Worm (Caenorhabditis elegans) whole organism, L4 larva: Measurements from ENCODE around the gene C50F4.9.

Source experiments
- D1046.2 ChIP-seq: fragments of 200-800 bp; sonication (Bioruptor generic); IDR thresholded peaks from 2 replicates; pipeline ENCODE4 v1.3.6; 2022; ENCODE audit warnings: missing genetic modification characterization, missing compliant biosample characterization
- Y5F2A.4 ChIP-seq: fragments of 200-800 bp; sonication (Bioruptor generic); optimal IDR thresholded peaks from 2 replicates; lab custom pipeline; 2018; ENCODE audit warnings: mild to moderate bottlenecking, missing genetic modification characterization, missing compliant biosample characterization
- Y75B8A.6 ChIP-seq: fragments of 200-800 bp; sonication (Bioruptor generic); IDR thresholded peaks from 2 replicates; pipeline ENCODE4 v1.3.6; 2022; ENCODE audit warnings: missing genetic modification reagents, missing genetic modification characterization, missing compliant biosample characterization
- aha-1 ChIP-seq: fragments of 150-350 bp; peaks from one replicate; lab custom pipeline; 2014; ENCODE audit warnings: missing biosample characterization, missing genetic modification characterization
- ceh-62 ChIP-seq: sonication (generic microtip); optimal IDR thresholded peaks from 2 replicates; lab custom pipeline; 2017; ENCODE audit warnings: missing biosample characterization, missing genetic modification characterization
- daf-16 ChIP-seq, 3 experiments: sonication (generic microtip); optimal IDR thresholded peaks; 2 replicates each; lab custom pipeline; 2016 to 2017; ENCODE audit warnings: missing genetic modification characterization in 3 of 3, missing genetic modification reagents in 3 of 3, mild to moderate bottlenecking in 2 of 3, missing compliant biosample characterization in 2 of 3, missing biosample characterization in 1 of 3, moderate library complexity in 1 of 3
- dmd-6 ChIP-seq: fragments of 200-800 bp; sonication (Bioruptor generic); IDR thresholded peaks from 2 replicates; pipeline ENCODE4 v1.3.6; 2022; ENCODE audit warnings: missing genetic modification reagents, missing genetic modification characterization, missing compliant biosample characterization
- dve-1 ChIP-seq: sonication (generic microtip); optimal IDR thresholded peaks from 2 replicates; lab custom pipeline; 2017; ENCODE audit warnings: antibody characterized with exemption, mild to moderate bottlenecking, missing genetic modification characterization, missing compliant biosample characterization; ENCODE audit not compliant: insufficient read depth
- egl-43 ChIP-seq: fragments of 200-800 bp; sonication (Bioruptor generic); IDR thresholded peaks from 2 replicates; pipeline ENCODE4 v1.3.6; 2022; ENCODE audit warnings: missing genetic modification reagents, missing genetic modification characterization, missing compliant biosample characterization
- hif-1 ChIP-seq, 2 experiments: sonication (generic microtip); optimal IDR thresholded peaks; 2 replicates each; lab custom pipeline; 2016 to 2017; ENCODE audit warnings: missing compliant biosample characterization in 2 of 2, missing genetic modification characterization in 2 of 2, missing genetic modification reagents in 2 of 2, missing genotype in 2 of 2, mild to moderate bottlenecking in 1 of 2
- hlh-11 ChIP-seq: fragments of 200-800 bp; sonication (Bioruptor generic); optimal IDR thresholded peaks from 2 replicates; lab custom pipeline; 2018; ENCODE audit warnings: mild to moderate bottlenecking, missing genetic modification characterization, missing compliant biosample characterization
- hlh-30 ChIP-seq: sonication (generic microtip); optimal IDR thresholded peaks from 2 replicates; lab custom pipeline; 2017; ENCODE audit warnings: antibody characterized with exemption, mild to moderate bottlenecking, missing genetic modification characterization, missing compliant biosample characterization; ENCODE audit not compliant: insufficient read depth
- lim-7 ChIP-seq: fragments of 200-800 bp; sonication (Bioruptor generic); IDR thresholded peaks from 2 replicates; pipeline ENCODE4 v1.3.6; 2022; ENCODE audit warnings: missing genetic modification characterization, missing compliant biosample characterization
- lin-15B ChIP-seq: fragments of 150-350 bp; sonication (generic microtip); optimal IDR thresholded peaks from 3 replicates; lab custom pipeline; 2014; ENCODE audit warnings: missing biosample characterization, missing genetic modification characterization
- lin-39 ChIP-seq: fragments of 150-350 bp; optimal IDR thresholded peaks from 2 replicates; lab custom pipeline; 2014; ENCODE audit warnings: missing biosample characterization, missing genetic modification reagents, missing genetic modification characterization
- madf-5 ChIP-seq, 2 experiments: fragments of 200-800 bp; sonication (Bioruptor generic); IDR thresholded peaks; 2 replicates each; pipeline ENCODE4 v1.3.6; 2022; ENCODE audit warnings: missing compliant biosample characterization in 2 of 2, missing genetic modification characterization in 2 of 2
- mdl-1 ChIP-seq, 2 experiments: fragments of 150-350 bp in 1 of 2; sonication (generic microtip) in 1 of 2; optimal IDR thresholded peaks; 2 replicates each; lab custom pipeline; 2014 to 2017; ENCODE audit warnings: missing biosample characterization in 2 of 2, missing genetic modification characterization in 2 of 2
- mxl-3 ChIP-seq: fragments of 200-800 bp; sonication (Bioruptor generic); optimal IDR thresholded peaks from 2 replicates; lab custom pipeline; 2018; ENCODE audit warnings: mild to moderate bottlenecking, missing genetic modification characterization, missing compliant biosample characterization
- nhr-10 ChIP-seq: fragments of 150-350 bp; optimal IDR thresholded peaks from 2 replicates; lab custom pipeline; 2014; ENCODE audit warnings: missing biosample characterization, missing genetic modification characterization
- nhr-102 ChIP-seq: sonication (generic microtip); optimal IDR thresholded peaks from 2 replicates; lab custom pipeline; 2016; ENCODE audit warnings: mild to moderate bottlenecking, missing genetic modification characterization, moderate library complexity, missing compliant biosample characterization
- nhr-11 ChIP-seq: fragments of 150-350 bp; optimal IDR thresholded peaks from 2 replicates; lab custom pipeline; 2014; ENCODE audit warnings: missing biosample characterization, missing genetic modification characterization
- nhr-28 ChIP-seq: fragments of 150-350 bp; optimal IDR thresholded peaks from 2 replicates; lab custom pipeline; 2014; ENCODE audit warnings: missing biosample characterization, missing genetic modification characterization
- nhr-41 ChIP-seq: fragments of 200-800 bp; sonication (Bioruptor generic); IDR thresholded peaks from 2 replicates; pipeline ENCODE4 v1.3.6; 2022; ENCODE audit warnings: missing genetic modification reagents, missing genetic modification characterization, missing compliant biosample characterization
- nhr-42 ChIP-seq: fragments of 200-800 bp; sonication (Bioruptor generic); IDR thresholded peaks from 2 replicates; pipeline ENCODE4 v1.3.6; 2022; ENCODE audit warnings: missing genetic modification characterization, missing compliant biosample characterization
- nhr-48 ChIP-seq: sonication (generic microtip); optimal IDR thresholded peaks from 2 replicates; lab custom pipeline; 2016; ENCODE audit warnings: mild to moderate bottlenecking, missing genetic modification characterization, missing compliant biosample characterization
- nhr-76 ChIP-seq: fragments of 150-350 bp; optimal IDR thresholded peaks from 2 replicates; lab custom pipeline; 2014; ENCODE audit warnings: missing biosample characterization, missing genetic modification characterization
- nhr-77 ChIP-seq: fragments of 150-350 bp; optimal IDR thresholded peaks from 2 replicates; lab custom pipeline; 2014; ENCODE audit warnings: missing biosample characterization, missing genetic modification characterization
- php-3 ChIP-seq: fragments of 200-800 bp; sonication (Bioruptor generic); IDR thresholded peaks from 2 replicates; pipeline ENCODE4 v1.3.6; 2022; ENCODE audit warnings: missing genetic modification reagents, missing genetic modification characterization, missing compliant biosample characterization
- pqm-1 ChIP-seq: sonication (generic microtip); optimal IDR thresholded peaks from 2 replicates; lab custom pipeline; 2017; ENCODE audit warnings: missing biosample characterization, missing genetic modification characterization
- skn-1 ChIP-seq: fragments of 150-350 bp; optimal IDR thresholded peaks from 2 replicates; lab custom pipeline; 2014; ENCODE audit warnings: missing biosample characterization, missing genetic modification characterization
- snpc-4 ChIP-seq: fragments of 150-350 bp; optimal IDR thresholded peaks from 2 replicates; lab custom pipeline; 2014; ENCODE audit warnings: missing biosample characterization, missing genetic modification characterization
- unc-62 ChIP-seq, 3 experiments: fragments of 150-350 bp in 1 of 3; sonication (generic microtip); optimal IDR thresholded peaks in 2 of 3; peaks in 1 of 3; 1 replicate in 1 of 3; 2 replicates in 2 of 3; lab custom pipeline; 2014 to 2017; ENCODE audit warnings: missing biosample characterization in 3 of 3, missing genetic modification characterization in 3 of 3, missing genetic modification reagents in 3 of 3, missing genotype in 1 of 3
- zag-1 ChIP-seq: fragments of 150-350 bp; optimal IDR thresholded peaks from 2 replicates; lab custom pipeline; 2014; ENCODE audit warnings: missing biosample characterization, missing genetic modification characterization
- zfp-3 ChIP-seq: fragments of 200-800 bp; sonication (Bioruptor generic); conservative IDR thresholded peaks from 2 replicates; pipeline ENCODE4 v1.3.6; 2022; ENCODE audit warnings: missing genetic modification reagents, missing genetic modification characterization, missing compliant biosample characterization

C50F4.9 gene

ce11 chrV:9527984-9528383 is 4.0 kb upstream of the C50F4.9 start:
- peak; percentile 96 for TF ChIP-seq aha-1
- no peak for TF ChIP-seq zfp-3 (GFP tag; lab: Robert Waterston, UW)

DNA sequence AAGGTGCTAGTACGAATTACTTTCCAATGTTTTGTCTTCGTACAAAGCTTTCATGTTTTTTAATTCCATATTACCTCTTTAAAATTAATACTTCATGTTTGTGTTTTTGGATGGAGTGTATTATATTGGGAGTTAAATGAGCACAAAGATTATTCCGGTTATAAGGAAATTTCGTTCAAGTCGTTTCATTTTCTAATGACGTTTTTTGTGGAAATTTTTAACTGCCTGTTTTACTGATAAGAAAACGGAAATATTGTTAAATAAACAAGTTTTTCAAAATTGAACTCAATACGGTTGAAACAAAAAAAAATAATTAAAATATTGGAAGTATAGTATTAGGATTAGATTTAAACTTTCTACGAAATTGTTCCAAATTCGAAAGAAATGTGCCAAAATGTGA is 3.3 kb upstream of the C50F4.9 start:
- TF ChIP-seq nhr-11 (no peak), mdl-1 (tag; optimal IDR thresholded peaks at IDR 0.05; lab: Kevin White, UChicago) (no peak), nhr-77 (peak; percentile 57), zag-1 (no peak), nhr-48 (tag; lab: Kevin White, UChicago) (no peak), nhr-28 (peak; percentile 42), lin-39 (tag; lab: Kevin White, UChicago) (no peak), nhr-42 (GFP tag; lab: Robert Waterston, UW) (no peak), egl-43 (GFP tag; lab: Robert Waterston, UW) (no peak), daf-16 (GFP tag; optimal IDR thresholded peaks at IDR 0.05; lab: Kevin White, UChicago) (no peak), daf-16 (tag; optimal IDR thresholded peaks at IDR 0.05; lab: Kevin White, UChicago) (peak; percentile 39), unc-62 (GFP tag; optimal IDR thresholded peaks at IDR 0.05 in 1 of 2; lab: Kevin White, UChicago) (peak in 1 of 2 experiments; percentile 16), unc-62 (tag; optimal IDR thresholded peaks at IDR 0.05; lab: Kevin White, UChicago) (no peak), ceh-62 (tag; lab: Kevin White, UChicago) (no peak), madf-5 (GFP tag; IDR thresholded peaks at IDR 0.05; lab: Robert Waterston, UW) (no peak), nhr-102 (no peak), Y75B8A.6 (no peak), Y5F2A.4 (GFP tag; lab: Kevin White, UChicago) (no peak), zfp-3 (GFP tag; lab: Robert Waterston, UW) (no peak), skn-1 (no peak), nhr-41 (GFP tag; lab: Robert Waterston, UW) (no peak), dmd-6 (GFP tag; lab: Robert Waterston, UW) (peak; percentile 38), pqm-1 (tag; lab: Kevin White, UChicago) (peak; percentile 4), lin-15B (tag; lab: Kevin White, UChicago) (no peak)

DNA sequence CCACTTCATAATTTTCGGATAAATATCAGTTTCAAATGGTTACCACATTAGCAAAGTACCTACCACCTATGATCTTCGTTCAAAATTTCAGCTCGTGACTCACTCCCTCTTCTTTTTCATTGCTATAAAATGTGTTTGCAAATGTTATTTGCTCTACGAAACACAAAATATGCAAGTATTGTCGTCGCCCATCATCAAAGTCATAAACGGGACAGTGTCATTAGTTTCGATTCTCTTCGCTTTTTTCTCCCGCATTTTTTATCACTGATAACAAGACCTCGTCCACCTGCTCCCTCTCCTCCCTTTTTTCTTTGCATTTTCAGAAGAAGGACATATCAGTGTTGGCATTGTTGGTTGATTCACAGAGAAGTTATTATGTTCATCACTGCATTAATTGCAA is 2.5 kb upstream of the C50F4.9 start, which contains the start of gene C50F4.1:
C50F4.1 (plus strand) TSS at position 324 of the 400 bp plus-strand sequence.
- TF ChIP-seq lim-7 (GFP tag; lab: Robert Waterston, UW) (no peak), hif-1 (tag; optimal IDR thresholded peaks at IDR 0.05; lab: Kevin White, UChicago) (no peak), hlh-30 (tag; lab: Kevin White, UChicago) (peak; percentile 45), hlh-11 (peak; percentile 69), unc-62 (GFP tag; optimal IDR thresholded peaks at IDR 0.05 in 1 of 2; lab: Kevin White, UChicago) (peak in 1 of 2 experiments; percentile 88), unc-62 (tag; optimal IDR thresholded peaks at IDR 0.05; lab: Kevin White, UChicago) (no peak), D1046.2 (no peak), nhr-77 (peak; percentile 51), dmd-6 (GFP tag; lab: Robert Waterston, UW) (peak; percentile 83), daf-16 (GFP tag; optimal IDR thresholded peaks at IDR 0.05; lab: Kevin White, UChicago) (no peak), daf-16 (tag; optimal IDR thresholded peaks at IDR 0.05; lab: Kevin White, UChicago) (peak; percentile 49), mxl-3 (GFP tag; lab: Kevin White, UChicago) (peak; percentile 51), dve-1 (no peak), php-3 (GFP tag; lab: Robert Waterston, UW) (peak; percentile 86), pqm-1 (tag; lab: Kevin White, UChicago) (peak; percentile 91), nhr-76 (tag; lab: Kevin White, UChicago) (no peak), snpc-4 (tag; lab: Kevin White, UChicago) (no peak), nhr-28 (peak; percentile 82)

ce11 chrV:9521697-9522096 is 2.3 kb downstream of the C50F4.9 start:
- TF ChIP-seq nhr-10 (tag; lab: Kevin White, UChicago) (no peak), unc-62 (GFP tag; optimal IDR thresholded peaks at IDR 0.05 in 1 of 2; lab: Kevin White, UChicago) (peak in 1 of 2 experiments; percentile 62), unc-62 (tag; optimal IDR thresholded peaks at IDR 0.05; lab: Kevin White, UChicago) (no peak), aha-1 (peak; percentile 46)
